4 fruit fly cellular contexts compared by ENCODE assay signal in the genomic region with DNA sequence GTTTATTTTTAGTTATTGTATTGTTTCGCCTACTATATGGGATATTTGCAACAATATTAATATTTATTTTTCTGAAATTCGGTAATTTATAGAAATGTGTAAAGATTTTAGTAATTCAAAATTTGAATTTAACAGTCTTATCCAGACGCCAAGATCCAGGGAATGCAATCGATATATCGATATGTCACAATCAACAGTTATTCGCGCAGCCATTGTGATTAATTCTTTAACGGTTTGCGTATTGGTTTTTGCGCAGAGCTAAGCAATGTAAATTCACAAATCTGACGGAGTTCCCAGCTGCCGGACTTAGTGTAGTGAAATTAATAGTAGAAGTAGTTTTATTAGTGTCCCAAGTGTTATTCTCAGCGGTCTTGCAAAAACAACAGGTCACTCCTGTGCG.
TF ChIP-seq lines count a peak whose summit lies in the region.

A gene (plus strand): TSS at position 298 of the 400 bp plus-strand sequence.

- peak; percentile 43 for TF ChIP-seq CTCF in whole organism, embryonic (GFP tag; optimal IDR thresholded peaks at IDR 0.05; lab: Kevin White, UChicago)

TF ChIP-seq in whole organism, adult, 20 proteins besides CTCF, POLR2A, EP300 and RAD21:
- TF ChIP-seq ovo (GFP tag; optimal IDR thresholded peaks at IDR 0.05; lab: Kevin White, UChicago), result peak; percentile 88
- TF ChIP-seq bab1 (GFP tag; optimal IDR thresholded peaks at IDR 0.05; lab: Kevin White, UChicago), result peak; percentile 72
- TF ChIP-seq tj (GFP tag; optimal IDR thresholded peaks at IDR 0.05; lab: Kevin White, UChicago), result peak; percentile 21
- no peak for TF ChIP-seq Crg-1 (GFP tag; optimal IDR thresholded peaks at IDR 0.05; lab: Kevin White, UChicago)
- peak; percentile 11 for TF ChIP-seq kay (GFP tag; lab: Kevin White, UChicago; ENCODE audit: borderline replicate concordance)
- TF ChIP-seq CG12768 (GFP tag; optimal IDR thresholded peaks at IDR 0.05; lab: Kevin White, UChicago), result no peak

TF ChIP-seq in whole organism, embryonic, 481 proteins besides CTCF, POLR2A, EP300 and RAD21 (continues in another document):
- TF ChIP-seq CkIIα-i1 (GFP tag; IDR thresholded peaks at IDR 0.05; lab: Robert Waterston, UW) (no peak), CG10209 (GFP tag; optimal IDR thresholded peaks at IDR 0.05; lab: Kevin White, UChicago) (no peak), CG7372 (GFP tag; IDR thresholded peaks at IDR 0.05; lab: Robert Waterston, UW) (no peak), CG16813 (GFP tag; IDR thresholded peaks at IDR 0.05; lab: Robert Waterston, UW; ENCODE audit: partially characterized antibody) (peak; percentile 82), ato (GFP tag; IDR thresholded peaks at IDR 0.05; lab: Robert Waterston, UW; ENCODE audit: partially characterized antibody) (0 out of 2 replicates have a peak, but pooled peaks have one; percentile 17), hbn (GFP tag; IDR thresholded peaks at IDR 0.05; lab: Robert Waterston, UW; ENCODE audit: partially characterized antibody) (peak; percentile 58), gfzf (GFP tag; optimal IDR thresholded peaks at IDR 0.05; lab: Kevin White, UChicago) (peak; percentile 32), Ets97D (GFP tag; optimal IDR thresholded peaks at IDR 0.05; lab: Kevin White, UChicago) (peak; percentile 20), knrl (GFP tag; IDR thresholded peaks at IDR 0.05; lab: Robert Waterston, UW; ENCODE audit: partially characterized antibody) (peak; percentile 73; the same call in 2 of the 3 replicates), CG3847 (GFP tag; IDR thresholded peaks at IDR 0.05; lab: Robert Waterston, UW) (no peak), stc (GFP tag; IDR thresholded peaks at IDR 0.05; lab: Robert Waterston, UW) (no peak), mld (GFP tag; IDR thresholded peaks at IDR 0.05; lab: Robert Waterston, UW; ENCODE audit: partially characterized antibody) (peak; percentile 69; the same call in 2 of the 3 replicates), unc-4 (GFP tag; IDR thresholded peaks at IDR 0.05; lab: Robert Waterston, UW; ENCODE audit: partially characterized antibody) (peak; percentile 80), nerfin-2 (GFP tag; IDR thresholded peaks at IDR 0.05; lab: Robert Waterston, UW; ENCODE audit: partially characterized antibody) (0 out of 2 replicates have a peak, but pooled peaks have one; percentile 31), CG2116 (GFP tag; optimal IDR thresholded peaks at IDR 0.05; lab: Kevin White, UChicago) (peak; percentile 93), maf-S (GFP tag; optimal IDR thresholded peaks at IDR 0.05; lab: Kevin White, UChicago) (no peak), HmgZ (tag; optimal IDR thresholded peaks at IDR 0.05; lab: Kevin White, UChicago) (peak; percentile 44), CG10321 (GFP tag; IDR thresholded peaks at IDR 0.05; lab: Robert Waterston, UW) (no peak), Antp (GFP tag; optimal IDR thresholded peaks at IDR 0.05; lab: Kevin White, UChicago) (no peak), BEAF-32 (GFP tag; optimal IDR thresholded peaks at IDR 0.05; lab: Kevin White, UChicago) (peak; percentile 83), Myb (GFP tag; optimal IDR thresholded peaks at IDR 0.05; lab: Kevin White, UChicago) (peak; percentile 98), CG10267 (tag; optimal IDR thresholded peaks at IDR 0.05; lab: Kevin White, UChicago) (no peak), pzg (GFP tag; optimal IDR thresholded peaks at IDR 0.05; lab: Kevin White, UChicago) (peak; percentile 72)

TF ChIP-seq in whole organism, prepupa, 60 proteins besides CTCF, POLR2A, EP300 and RAD21:
- TF ChIP-seq Blimp-1 (GFP tag; optimal IDR thresholded peaks at IDR 0.05; lab: Kevin White, UChicago) (no peak), CG1621 (tag; optimal IDR thresholded peaks at IDR 0.05; lab: Kevin White, UChicago) (no peak), svp (GFP tag; lab: Kevin White, UChicago) (peak; percentile 21)

TF ChIP-seq in whole organism, wandering third instar larva, 38 proteins besides CTCF, POLR2A, EP300 and RAD21:
- no peak for TF ChIP-seq Rel (GFP tag; optimal IDR thresholded peaks at IDR 0.05; lab: Kevin White, UChicago)
- TF ChIP-seq Rel (tag; optimal IDR thresholded peaks at IDR 0.05; lab: Kevin White, UChicago), result peak; percentile 2
- TF ChIP-seq Hnf4 (GFP tag; optimal IDR thresholded peaks at IDR 0.05; lab: Kevin White, UChicago), result peak; percentile 12
- TF ChIP-seq Dif (GFP tag; optimal IDR thresholded peaks at IDR 0.05; lab: Kevin White, UChicago; ENCODE audit: partially characterized antibody), result no peak
